Fruit fly (Drosophila melanogaster) whole organism, embryonic: ENCODE data around the gene defl.

Experiments used
- Asciz ChIP-seq: fragments of 200-800 bp; sonication (Bioruptor generic); optimal IDR thresholded peaks from 2 replicates; lab custom pipeline; 2017; ENCODE audit warnings: missing biosample characterization, mild to moderate bottlenecking, missing genetic modification characterization, missing genetic modification reagents
- BEAF-32 ChIP-seq: fragments of 200-800 bp; sonication (Bioruptor generic); optimal IDR thresholded peaks from 3 replicates; lab custom pipeline; 2017; ENCODE audit warnings: missing biosample characterization, missing genetic modification characterization, mild to moderate bottlenecking, moderate library complexity, missing genetic modification reagents
- CG1024 ChIP-seq: fragments of 200-800 bp; sonication (Bioruptor generic); IDR thresholded peaks from 2 replicates; pipeline ENCODE4 v1.3.6; 2022; ENCODE audit warnings: missing biosample characterization, missing genetic modification characterization
- CG10543 ChIP-seq: fragments of 200-800 bp; sonication (Bioruptor generic); optimal IDR thresholded peaks from 3 replicates; lab custom pipeline; 2017; ENCODE audit warnings: missing biosample characterization, mild to moderate bottlenecking, missing genetic modification characterization, moderate library complexity
- CG10654 ChIP-seq: fragments of 200-800 bp; sonication (Bioruptor generic); optimal IDR thresholded peaks from 2 replicates; lab custom pipeline; 2016; ENCODE audit warnings: missing biosample characterization, missing genetic modification characterization
- CG13424 ChIP-seq: fragments of 200-800 bp; sonication (Bioruptor generic); optimal IDR thresholded peaks from 2 replicates; lab custom pipeline; 2019; ENCODE audit warnings: missing biosample characterization, mild to moderate bottlenecking, missing genetic modification characterization, moderate library complexity
- CG13775 ChIP-seq: fragments of 200-800 bp; sonication (Bioruptor generic); optimal IDR thresholded peaks from 3 replicates; lab custom pipeline; 2017; ENCODE audit warnings: missing biosample characterization, mild to moderate bottlenecking, missing genetic modification characterization
- CG14965 ChIP-seq: fragments of 200-800 bp; sonication (Bioruptor generic); optimal IDR thresholded peaks from 2 replicates; lab custom pipeline; 2016; ENCODE audit warnings: missing biosample characterization, missing genetic modification characterization, borderline replicate concordance
- CG15514 ChIP-seq: fragments of 200-800 bp; sonication (Bioruptor generic); optimal IDR thresholded peaks from 3 replicates; lab custom pipeline; 2017; ENCODE audit warnings: missing biosample characterization, missing genetic modification characterization, mild to moderate bottlenecking, moderate library complexity, missing genetic modification reagents
- CG16815 ChIP-seq: fragments of 200-800 bp; sonication (Bioruptor generic); optimal IDR thresholded peaks from 3 replicates; lab custom pipeline; 2017; ENCODE audit warnings: missing biosample characterization, mild to moderate bottlenecking, missing genetic modification characterization
- CG17802 ChIP-seq: fragments of 200-800 bp; sonication (Bioruptor generic); optimal IDR thresholded peaks from 2 replicates; lab custom pipeline; 2018; ENCODE audit warnings: missing biosample characterization, mild to moderate bottlenecking, missing genetic modification characterization, moderate library complexity
- CG18764 ChIP-seq: fragments of 200-800 bp; sonication (Bioruptor generic); optimal IDR thresholded peaks from 3 replicates; lab custom pipeline; 2016; ENCODE audit warnings: missing biosample characterization, missing genetic modification characterization
- CG34376 ChIP-seq: fragments of 200-800 bp; sonication (Bioruptor generic); optimal IDR thresholded peaks from 2 replicates; lab custom pipeline; 2018; ENCODE audit warnings: missing biosample characterization, mild to moderate bottlenecking, missing genetic modification characterization
- CG4328 ChIP-seq: fragments of 200-800 bp; sonication (Bioruptor generic); optimal IDR thresholded peaks from 3 replicates; lab custom pipeline; 2017; ENCODE audit warnings: missing biosample characterization, missing genetic modification reagents, missing genetic modification characterization
- CG4820 ChIP-seq: fragments of 200-800 bp; sonication (Bioruptor generic); optimal IDR thresholded peaks from 3 replicates; lab custom pipeline; 2016; ENCODE audit warnings: missing biosample characterization, missing genetic modification characterization
- CG6689 ChIP-seq: fragments of 200-800 bp; sonication (Bioruptor generic); IDR thresholded peaks from 2 replicates; pipeline ENCODE4 v1.3.6; 2022; ENCODE audit warnings: missing biosample characterization, missing genetic modification characterization
- CG8290 ChIP-seq, 3 experiments: fragments of 200-800 bp; sonication (Bioruptor generic); optimal IDR thresholded peaks; 2 replicates each; lab custom pipeline; 2016 to 2019; ENCODE audit warnings: missing biosample characterization in 3 of 3, missing genetic modification characterization in 3 of 3, mild to moderate bottlenecking in 2 of 3, moderate library complexity in 1 of 3
- CG8359 ChIP-seq: fragments of 200-800 bp; sonication (Bioruptor generic); optimal IDR thresholded peaks from 2 replicates; lab custom pipeline; 2017; ENCODE audit warnings: missing biosample characterization, mild to moderate bottlenecking, missing genetic modification characterization, borderline replicate concordance
- Dip3 ChIP-seq: fragments of 200-800 bp; sonication (Bioruptor generic); optimal IDR thresholded peaks from 3 replicates; lab custom pipeline; 2016; ENCODE audit warnings: missing biosample characterization, missing genetic modification characterization
- Fer2 ChIP-seq: fragments of 200-800 bp; sonication (Bioruptor generic); optimal IDR thresholded peaks from 2 replicates; lab custom pipeline; 2018; ENCODE audit warnings: missing biosample characterization, mild to moderate bottlenecking, missing genetic modification characterization, moderate library complexity
- Hr51 ChIP-seq, 2 experiments: fragments of 200-800 bp; sonication (Bioruptor generic); optimal IDR thresholded peaks; 2 replicates in 1 of 2; 3 replicates in 1 of 2; lab custom pipeline; 2016 to 2018; ENCODE audit warnings: missing biosample characterization in 2 of 2, missing genetic modification characterization in 2 of 2, mild to moderate bottlenecking in 1 of 2, moderate library complexity in 1 of 2
- Hsf ChIP-seq: fragments of 200-800 bp; sonication (Bioruptor generic); optimal IDR thresholded peaks from 3 replicates; lab custom pipeline; 2016; ENCODE audit warnings: missing biosample characterization, missing genetic modification characterization
- Lhr ChIP-seq: fragments of 200-800 bp; sonication (Bioruptor generic); optimal IDR thresholded peaks from 3 replicates; lab custom pipeline; 2017; ENCODE audit warnings: mild to moderate bottlenecking, missing biosample characterization, missing genetic modification reagents, missing genetic modification characterization
- MBD-R2 ChIP-seq: fragments of 200-800 bp; sonication (Bioruptor generic); IDR thresholded peaks from 2 replicates; pipeline ENCODE4 v1.3.6; 2022; ENCODE audit warnings: missing biosample characterization, missing genetic modification characterization
- Med ChIP-seq: fragments of 200-800 bp; sonication (Bioruptor generic); peaks from one replicate; lab custom pipeline; 2016; ENCODE audit warnings: missing biosample characterization, missing genetic modification characterization, mild to moderate bottlenecking, inconsistent platforms, moderate library complexity
- NFAT ChIP-seq: fragments of 200-800 bp; sonication (Bioruptor generic); IDR thresholded peaks from 2 replicates; pipeline ENCODE4 v1.3.6; 2022; ENCODE audit warnings: missing biosample characterization, missing genetic modification characterization
- PHDP ChIP-seq: fragments of 200-800 bp; sonication (Bioruptor generic); optimal IDR thresholded peaks from 3 replicates; lab custom pipeline; 2018; ENCODE audit warnings: missing biosample characterization, mild to moderate bottlenecking, missing genetic modification characterization, moderate library complexity
- Stat92E ChIP-seq, 3 experiments: fragments of >200 bp in 2 of 3; fragments of 200-800 bp in 1 of 3; sonication (Bioruptor generic) in 1 of 3; optimal IDR thresholded peaks; 2 replicates each; lab custom pipeline; 2017 to 2019; ENCODE audit warnings: missing biosample characterization in 3 of 3, missing genetic modification characterization in 3 of 3, mild to moderate bottlenecking in 1 of 3, moderate library complexity in 1 of 3
- Xrp1 ChIP-seq: fragments of 200-800 bp; sonication (Bioruptor generic); IDR thresholded peaks from 2 replicates; pipeline ENCODE4 v1.3.6; 2022; ENCODE audit warnings: missing biosample characterization, missing genetic modification characterization
- ab ChIP-seq: fragments of 200-800 bp; sonication (Bioruptor generic); optimal IDR thresholded peaks from 2 replicates; lab custom pipeline; 2016; ENCODE audit warnings: missing biosample characterization, missing genetic modification characterization
- amos ChIP-seq: fragments of 200-800 bp; sonication (Bioruptor generic); IDR thresholded peaks from 2 replicates; pipeline ENCODE4 v1.3.6; 2022; ENCODE audit warnings: missing biosample characterization, missing genetic modification characterization; ENCODE audit not compliant: partially characterized antibody
- danr ChIP-seq: fragments of 200-800 bp; sonication (Bioruptor generic); IDR thresholded peaks from 2 replicates; pipeline ENCODE4 v1.3.6; 2022; ENCODE audit warnings: missing biosample characterization, missing genetic modification characterization
- gt ChIP-seq: fragments of 200-800 bp; sonication (Bioruptor generic); IDR thresholded peaks from 2 replicates; pipeline ENCODE4 v1.3.6; 2022; ENCODE audit warnings: missing biosample characterization, missing genetic modification characterization
- hkb ChIP-seq, 2 experiments: fragments of 200-800 bp in 1 of 2; fragments of >200 bp in 1 of 2; sonication (Bioruptor generic) in 1 of 2; IDR thresholded peaks in 1 of 2; optimal IDR thresholded peaks in 1 of 2; 2 replicates each; pipeline versions ENCODE4 v1.3.6 to Lab custom; 2017 to 2022; ENCODE audit warnings: missing biosample characterization in 1 of 2, missing genetic modification characterization in 1 of 2
- jigr1 ChIP-seq: fragments of 200-800 bp; sonication (Bioruptor generic); IDR thresholded peaks from 3 replicates; pipeline ENCODE4 v1.3.6; 2022; ENCODE audit warnings: missing biosample characterization, missing genetic modification characterization
- kni ChIP-seq: fragments of 200-800 bp; sonication (Bioruptor generic); optimal IDR thresholded peaks from 3 replicates; lab custom pipeline; 2017; ENCODE audit warnings: mild to moderate bottlenecking, missing biosample characterization, missing genetic modification reagents, missing genetic modification characterization
- lilli ChIP-seq: fragments of 200-800 bp; sonication (Bioruptor generic); optimal IDR thresholded peaks from 3 replicates; lab custom pipeline; 2016; ENCODE audit warnings: missing biosample characterization, missing genetic modification characterization
- nau ChIP-seq: fragments of 200-800 bp; sonication (Bioruptor generic); optimal IDR thresholded peaks from 3 replicates; lab custom pipeline; 2017; ENCODE audit warnings: missing biosample characterization, mild to moderate bottlenecking, missing genetic modification characterization, missing genetic modification reagents
- odd ChIP-seq: fragments of 200-800 bp; sonication (Bioruptor generic); optimal IDR thresholded peaks from 2 replicates; lab custom pipeline; 2017; ENCODE audit warnings: missing biosample characterization, mild to moderate bottlenecking, missing genetic modification characterization
- pnt ChIP-seq: fragments of 200-800 bp; sonication (Bioruptor generic); optimal IDR thresholded peaks from 3 replicates; lab custom pipeline; 2016; ENCODE audit warnings: missing biosample characterization, missing genetic modification characterization
- run ChIP-seq: fragments of 200-800 bp; sonication (Bioruptor generic); optimal IDR thresholded peaks from 3 replicates; lab custom pipeline; 2018; ENCODE audit warnings: missing biosample characterization, mild to moderate bottlenecking, missing genetic modification characterization
- sc ChIP-seq, 3 experiments: fragments of >200 bp in 2 of 3; fragments of 200-800 bp in 1 of 3; sonication (Bioruptor generic) in 1 of 3; optimal IDR thresholded peaks; 2 replicates in 2 of 3; 3 replicates in 1 of 3; lab custom pipeline; 2017; ENCODE audit warnings: mild to moderate bottlenecking in 1 of 3, missing biosample characterization in 1 of 3, missing genetic modification characterization in 1 of 3, missing genetic modification reagents in 1 of 3
- sima ChIP-seq: fragments of 200-800 bp; sonication (Bioruptor generic); optimal IDR thresholded peaks from 2 replicates; lab custom pipeline; 2016; ENCODE audit warnings: missing biosample characterization, missing genetic modification characterization
- unpg ChIP-seq: fragments of 200-800 bp; sonication (Bioruptor generic); optimal IDR thresholded peaks from 3 replicates; lab custom pipeline; 2018; ENCODE audit warnings: missing biosample characterization, mild to moderate bottlenecking, missing genetic modification characterization, moderate library complexity
- zf30C ChIP-seq: fragments of 200-800 bp; sonication (Bioruptor generic); optimal IDR thresholded peaks from 3 replicates; lab custom pipeline; 2018; ENCODE audit warnings: missing biosample characterization, mild to moderate bottlenecking, missing genetic modification characterization
- zfh2 ChIP-seq: fragments of 200-800 bp; sonication (Bioruptor generic); optimal IDR thresholded peaks from 2 replicates; lab custom pipeline; 2016; ENCODE audit warnings: missing biosample characterization, missing genetic modification characterization

The defl gene

dm6 chr3L:9692892-9693551 lies 30.2 kb upstream of the defl start (continued):
- TF ChIP-seq run (tag; lab: Kevin White, UChicago) (peak; percentile 85), BEAF-32 (GFP tag; lab: Kevin White, UChicago) (peak; percentile 17), lilli (peak; percentile 97), zf30C (GFP tag; lab: Kevin White, UChicago) (no peak), odd (GFP tag; lab: Kevin White, UChicago) (peak; percentile 95), CG18764 (GFP tag; lab: Kevin White, UChicago) (peak; percentile 89), amos (no peak), zfh2 (peak; percentile 97), CG4328 (peak; percentile 95), CG6689 (GFP tag; lab: Robert Waterston, UW) (peak; percentile 94), Fer2 (tag; lab: Kevin White, UChicago) (peak; percentile 88), MBD-R2 (GFP tag; lab: Robert Waterston, UW) (peak; percentile 62; the same call in 1 of the 2 replicates), danr (peak; percentile 85), kni (GFP tag; lab: Kevin White, UChicago) (peak; percentile 90), Dip3 (GFP tag; lab: Kevin White, UChicago) (peak; percentile 96), CG8290 (GFP tag; optimal IDR thresholded peaks at IDR 0.05; lab: Kevin White, UChicago) (peak; percentile 95), CG8290 (tag; optimal IDR thresholded peaks at IDR 0.05; lab: Kevin White, UChicago) (peak; percentile 58 to 88), CG10543 (GFP tag; lab: Kevin White, UChicago) (peak; percentile 98), CG34376 (GFP tag; lab: Kevin White, UChicago) (peak; percentile 94), CG15514 (GFP tag; lab: Kevin White, UChicago) (peak; percentile 87), Lhr (GFP tag; lab: Kevin White, UChicago) (peak; percentile 84), Hsf (GFP tag; lab: Kevin White, UChicago) (peak; percentile 97), CG17802 (tag; lab: Kevin White, UChicago) (peak; percentile 78), ab (GFP tag; lab: Kevin White, UChicago) (peak; percentile 88), NFAT (GFP tag; lab: Robert Waterston, UW) (peak; percentile 76), unpg (GFP tag; lab: Kevin White, UChicago) (peak; percentile 87), pnt (GFP tag; lab: Kevin White, UChicago) (peak; percentile 96), gt (peak; percentile 75), jigr1 (GFP tag; lab: Robert Waterston, UW) (peak; percentile 82; the same call in 2 of the 3 replicates), sima (GFP tag; lab: Kevin White, UChicago) (peak; percentile 80), CG1024 (GFP tag; lab: Robert Waterston, UW) (peak; percentile 66), Xrp1 (peak; percentile 89), Asciz (GFP tag; lab: Kevin White, UChicago) (peak; percentile 95), CG16815 (peak; percentile 96), CG10654 (peak; percentile 92), Hr51 (GFP tag; optimal IDR thresholded peaks at IDR 0.05; lab: Kevin White, UChicago) (peak; percentile 95 to 97), hkb (optimal IDR thresholded peaks at IDR 0.05; lab: Kevin White, UChicago) (no peak), hkb (GFP tag; IDR thresholded peaks at IDR 0.05; lab: Robert Waterston, UW) (peak; percentile 92), PHDP (tag; lab: Kevin White, UChicago) (peak; percentile 93), CG13775 (peak; percentile 97), nau (peak; percentile 92), Med (peak; percentile 99), CG4820 (GFP tag; lab: Kevin White, UChicago) (peak; percentile 96), sc (optimal IDR thresholded peaks at IDR 0.05; lab: Kevin White, UChicago) (no peak), sc (GFP tag; optimal IDR thresholded peaks at IDR 0.05; lab: Kevin White, UChicago) (peak; percentile 95), CG14965 (GFP tag; lab: Kevin White, UChicago) (peak; percentile 77), CG8359 (GFP tag; lab: Kevin White, UChicago) (peak; percentile 86), CG13424 (tag; lab: Kevin White, UChicago) (peak; percentile 97), Stat92E (GFP tag; optimal IDR thresholded peaks at IDR 0.05; lab: Kevin White, UChicago) (peak in 1 of 3 experiments; percentile 46)
